Fruit fly (Drosophila melanogaster): ENCODE measurements around the gene Grx3.
A peak's percentile ranks its signal among the peaks of the same experiment; 100 is the strongest.

- TF ChIP-seq kay (GFP tag; ENCODE audit: borderline replicate concordance) = no peak
- no peak for TF ChIP-seq CG14711 (tag; optimal IDR thresholded peaks at IDR 0.05)
- TF ChIP-seq CG11617 (GFP tag; optimal IDR thresholded peaks at IDR 0.05) = no peak
- TF ChIP-seq Hr96 (GFP tag; optimal IDR thresholded peaks at IDR 0.05) = no peak
- no peak for TF ChIP-seq CG12768 (GFP tag; optimal IDR thresholded peaks at IDR 0.05)
- no peak for TF ChIP-seq CG33017 (tag; optimal IDR thresholded peaks at IDR 0.05)
- peak; percentile 49 for TF ChIP-seq bab1 (GFP tag; optimal IDR thresholded peaks at IDR 0.05)
- no peak for TF ChIP-seq pad (GFP tag; optimal IDR thresholded peaks at IDR 0.05)
- no peak for TF ChIP-seq CG7101 (tag; optimal IDR thresholded peaks at IDR 0.05)
- no peak for TF ChIP-seq Mnt (GFP tag; optimal IDR thresholded peaks at IDR 0.05)
Observed at dm6 chr2L:13411566-13411965, 45.3 kb downstream of the Grx3 start, which contains the start of gene Vm34Ca.

Measured in whole organism, adult.